Worm (Caenorhabditis elegans) whole organism, L2 larva: ENCODE data around the gene luc-7L3.
A peak's percentile ranks its signal among the peaks of the same experiment; 100 is the strongest.

Experiments
- C34F6.9 ChIP-seq: fragments of 150-350 bp; optimal IDR thresholded peaks from 2 replicates; lab custom pipeline; 2014; ENCODE audit warnings: missing biosample characterization, missing genetic modification characterization
- F13H6.1 ChIP-seq: sonication (generic microtip); optimal IDR thresholded peaks from 2 replicates; lab custom pipeline; 2016; ENCODE audit warnings: missing genetic modification characterization, missing compliant biosample characterization
- Y55F3AM.14 ChIP-seq: fragments of 200-800 bp; sonication (Bioruptor generic); optimal IDR thresholded peaks from 2 replicates; lab custom pipeline; 2018; ENCODE audit warnings: mild to moderate bottlenecking, missing genetic modification characterization, missing compliant biosample characterization
- ZK546.5 ChIP-seq: sonication (generic microtip); optimal IDR thresholded peaks from 2 replicates; lab custom pipeline; 2017; ENCODE audit warnings: missing biosample characterization, missing genetic modification characterization
- alr-1 ChIP-seq: fragments of 150-350 bp; optimal IDR thresholded peaks from 2 replicates; lab custom pipeline; 2014; ENCODE audit warnings: missing biosample characterization, missing genetic modification characterization
- ama-1 ChIP-seq: fragments of 150-350 bp; optimal IDR thresholded peaks from 2 replicates; lab custom pipeline; 2018; ENCODE audit warnings: inconsistent platforms
- blmp-1 ChIP-seq: sonication (generic microtip); optimal IDR thresholded peaks from 2 replicates; lab custom pipeline; 2017; ENCODE audit warnings: missing genetic modification characterization, mild to moderate bottlenecking, missing compliant biosample characterization, antibody characterized with exemption, moderate library complexity; ENCODE audit not compliant: insufficient read depth
- ceh-82 ChIP-seq: fragments of 150-350 bp; optimal IDR thresholded peaks from 2 replicates; lab custom pipeline; 2014; ENCODE audit warnings: missing biosample characterization, missing genetic modification characterization
- crh-2 ChIP-seq: sonication (generic microtip); optimal IDR thresholded peaks from 2 replicates; lab custom pipeline; 2017; ENCODE audit warnings: missing biosample characterization, missing genetic modification characterization
- egl-27 ChIP-seq: sonication (generic microtip); optimal IDR thresholded peaks from 3 replicates; lab custom pipeline; 2017; ENCODE audit warnings: missing biosample characterization, missing genetic modification reagents, missing genetic modification characterization
- elt-3 ChIP-seq: sonication (generic microtip); optimal IDR thresholded peaks from 2 replicates; lab custom pipeline; 2017; ENCODE audit warnings: missing biosample characterization, missing genetic modification characterization
- fos-1 ChIP-seq: fragments of 150-350 bp; optimal IDR thresholded peaks from 2 replicates; lab custom pipeline; 2014; ENCODE audit warnings: missing biosample characterization, missing genetic modification characterization
- gmeb-1 ChIP-seq: fragments of 150-350 bp; optimal IDR thresholded peaks from 2 replicates; lab custom pipeline; 2014; ENCODE audit warnings: missing biosample characterization, missing genetic modification characterization
- lin-11 ChIP-seq: fragments of 150-350 bp; sonication (generic microtip); optimal IDR thresholded peaks from 2 replicates; lab custom pipeline; 2014; ENCODE audit warnings: missing biosample characterization, missing genetic modification characterization, inconsistent platforms, mixed read lengths
- lin-39 ChIP-seq: fragments of 150-350 bp; optimal IDR thresholded peaks from 2 replicates; lab custom pipeline; 2014; ENCODE audit warnings: missing biosample characterization, missing genetic modification reagents, missing genetic modification characterization
- mab-5 ChIP-seq: fragments of 150-350 bp; optimal IDR thresholded peaks from 2 replicates; lab custom pipeline; 2014; ENCODE audit warnings: missing biosample characterization, missing genetic modification characterization
- mbf-1 ChIP-seq: sonication (generic microtip); optimal IDR thresholded peaks from 2 replicates; lab custom pipeline; 2017; ENCODE audit warnings: missing biosample characterization, missing genetic modification characterization
- nhr-11 ChIP-seq: fragments of 150-350 bp; optimal IDR thresholded peaks from 2 replicates; lab custom pipeline; 2014; ENCODE audit warnings: missing biosample characterization, missing genetic modification characterization
- nhr-12 ChIP-seq: fragments of 150-350 bp; optimal IDR thresholded peaks from 2 replicates; lab custom pipeline; 2014; ENCODE audit warnings: missing biosample characterization, missing genetic modification characterization
- nhr-6 ChIP-seq: fragments of 150-350 bp; optimal IDR thresholded peaks from 2 replicates; lab custom pipeline; 2014; ENCODE audit warnings: missing biosample characterization, missing genetic modification characterization
- nhr-77 ChIP-seq: fragments of 150-350 bp; optimal IDR thresholded peaks from 2 replicates; lab custom pipeline; 2014; ENCODE audit warnings: missing biosample characterization, missing genetic modification characterization
- peb-1 ChIP-seq: fragments of 150-350 bp; optimal IDR thresholded peaks from 2 replicates; lab custom pipeline; 2014; ENCODE audit warnings: missing biosample characterization, missing genetic modification characterization
- skn-1 ChIP-seq: sonication (generic microtip); optimal IDR thresholded peaks from 2 replicates; lab custom pipeline; 2017; ENCODE audit warnings: missing biosample characterization, missing genetic modification characterization
- sma-3 ChIP-seq: sonication (generic microtip); optimal IDR thresholded peaks from 2 replicates; lab custom pipeline; 2016; ENCODE audit warnings: missing genetic modification reagents, missing genetic modification characterization, missing compliant biosample characterization
- sma-9 ChIP-seq, 2 experiments: fragments of 150-350 bp in 1 of 2; sonication (generic microtip) in 1 of 2; optimal IDR thresholded peaks; 2 replicates each; lab custom pipeline; 2014 to 2016; ENCODE audit warnings: missing genetic modification characterization in 2 of 2, mild to moderate bottlenecking in 1 of 2, missing biosample characterization in 1 of 2, missing compliant biosample characterization in 1 of 2, missing genetic modification reagents in 1 of 2, moderate library complexity in 1 of 2
- snpc-4 ChIP-seq: fragments of 150-350 bp; optimal IDR thresholded peaks from 2 replicates; lab custom pipeline; 2014; ENCODE audit warnings: missing biosample characterization, missing genetic modification characterization
- unc-39 ChIP-seq: fragments of 150-350 bp; optimal IDR thresholded peaks from 2 replicates; lab custom pipeline; 2014; ENCODE audit warnings: missing biosample characterization, missing genetic modification characterization
- unc-55 ChIP-seq: fragments of 150-350 bp; sonication (generic microtip); optimal IDR thresholded peaks from 3 replicates; lab custom pipeline; 2014; ENCODE audit warnings: missing biosample characterization, missing genetic modification reagents, missing genetic modification characterization
- unc-62 ChIP-seq: fragments of 150-350 bp; optimal IDR thresholded peaks from 2 replicates; lab custom pipeline; 2014; ENCODE audit warnings: missing biosample characterization, missing genetic modification reagents, missing genetic modification characterization
- zag-1 ChIP-seq: fragments of 150-350 bp; optimal IDR thresholded peaks from 2 replicates; lab custom pipeline; 2014; ENCODE audit warnings: missing biosample characterization, missing genetic modification characterization
- ztf-4 ChIP-seq: fragments of 150-350 bp; optimal IDR thresholded peaks from 2 replicates; lab custom pipeline; 2014; ENCODE audit warnings: missing biosample characterization, missing genetic modification characterization

luc-7L3 gene

DNA sequence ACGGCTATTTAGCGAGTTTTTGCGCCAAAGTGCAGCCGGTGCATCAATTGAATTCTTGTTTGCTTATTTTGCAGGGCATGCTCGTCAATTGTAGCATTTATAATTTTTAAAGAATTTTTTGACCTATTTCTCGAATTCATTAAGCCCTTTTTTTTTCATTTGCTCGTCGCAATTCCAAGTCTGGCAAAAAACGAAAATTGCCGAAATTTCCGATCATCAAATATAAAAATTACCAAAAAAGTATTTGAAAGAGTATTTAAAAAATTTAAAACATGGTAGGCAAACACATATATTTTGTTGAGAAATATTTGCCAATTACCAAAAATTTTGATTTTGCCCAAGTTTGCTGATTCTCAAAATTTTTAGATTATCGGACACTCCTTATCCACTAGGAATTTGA lies 13.7 kb downstream of the luc-7L3 start, which contains the start of gene C50D2.6:
TSS of gene C50D2.6 (plus strand) at position 301 of the 400 bp plus-strand sequence.
- TF ChIP-seq snpc-4 (tag; lab: Kevin White, UChicago): no peak
- no peak for TF ChIP-seq ama-1 (lab: Kevin White, UChicago)
- no peak for TF ChIP-seq nhr-6 (tag; lab: Kevin White, UChicago)
- no peak for TF ChIP-seq lin-11 (tag; lab: Kevin White, UChicago)
- TF ChIP-seq alr-1 (tag; lab: Kevin White, UChicago): no peak
- TF ChIP-seq ZK546.5 (tag; lab: Kevin White, UChicago): no peak
- no peak for TF ChIP-seq Y55F3AM.14 (GFP tag; lab: Kevin White, UChicago)
- no peak for TF ChIP-seq F13H6.1 (tag; lab: Kevin White, UChicago)
- no peak for TF ChIP-seq peb-1 (tag; lab: Kevin White, UChicago)

DNA sequence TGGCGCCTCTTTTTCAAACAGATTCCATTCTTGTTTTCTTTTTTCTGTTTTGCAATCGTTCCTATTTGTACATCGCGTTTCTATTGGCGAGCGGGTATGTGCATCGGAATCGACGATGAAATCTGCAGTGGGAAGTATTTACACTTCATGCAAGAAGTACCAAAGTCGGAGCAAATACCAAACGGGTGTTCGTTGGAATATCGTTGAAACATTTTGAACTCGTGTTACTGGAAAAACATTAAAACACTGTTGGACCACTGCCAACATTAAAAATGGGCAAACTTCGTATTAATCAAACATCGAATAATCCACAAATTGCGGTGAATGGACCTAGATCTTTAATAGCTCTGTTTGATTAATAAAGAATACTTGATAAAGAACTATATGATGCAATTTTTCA lies 18.7 kb downstream of the luc-7L3 start, which contains the start of gene C23H3.9:
TSS of gene C23H3.9 (minus strand) at position 101 of the 400 bp plus-strand sequence.
- TF ChIP-seq egl-27 (tag; lab: Kevin White, UChicago) (no peak), fos-1 (tag; lab: Kevin White, UChicago) (no peak), unc-55 (GFP tag; lab: Kevin White, UChicago) (no peak), nhr-6 (tag; lab: Kevin White, UChicago) (no peak), blmp-1 (tag; lab: Kevin White, UChicago) (no peak), zag-1 (tag; lab: Kevin White, UChicago) (no peak), nhr-12 (tag; lab: Kevin White, UChicago) (no peak), elt-3 (tag; lab: Kevin White, UChicago) (no peak), ztf-4 (tag; lab: Kevin White, UChicago) (no peak), mbf-1 (no peak), skn-1 (no peak), unc-39 (tag; lab: Kevin White, UChicago) (no peak), ceh-82 (tag; lab: Kevin White, UChicago) (no peak), gmeb-1 (tag; lab: Kevin White, UChicago) (no peak)

DNA sequence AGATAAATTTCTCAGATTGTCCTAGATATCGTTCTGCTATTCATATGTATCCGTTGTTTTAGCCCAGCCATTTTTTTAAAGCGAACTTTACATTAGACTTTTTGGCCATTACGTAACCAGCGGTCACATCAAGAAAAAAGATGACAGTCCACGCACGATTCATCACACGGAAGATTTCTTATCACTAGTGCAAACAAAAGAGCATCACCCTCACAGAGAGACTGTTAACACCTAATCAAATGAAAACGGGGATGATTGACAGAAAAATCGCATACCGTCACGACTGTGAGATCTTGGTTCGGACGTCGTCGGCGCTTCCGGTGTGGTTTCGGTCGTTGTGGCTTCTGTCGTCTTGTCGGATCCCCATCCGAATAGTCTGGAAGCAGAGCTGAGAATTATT lies 21.2 kb downstream of the luc-7L3 start:
- TF ChIP-seq lin-39: no peak
- TF ChIP-seq fos-1 (tag; lab: Kevin White, UChicago): peak; percentile 66
- TF ChIP-seq unc-55 (GFP tag; lab: Kevin White, UChicago): no peak
- no peak for TF ChIP-seq lin-11 (tag; lab: Kevin White, UChicago)
- TF ChIP-seq unc-62 (GFP tag; lab: Kevin White, UChicago): no peak
- no peak for TF ChIP-seq snpc-4 (tag; lab: Kevin White, UChicago)

ce11 chrII:75831-76230 lies 22.0 kb downstream of the luc-7L3 start:
- TF ChIP-seq C34F6.9 (tag; lab: Kevin White, UChicago): no peak
- no peak for TF ChIP-seq skn-1
- no peak for TF ChIP-seq lin-39
- TF ChIP-seq F13H6.1 (tag; lab: Kevin White, UChicago): no peak
- no peak for TF ChIP-seq nhr-12 (tag; lab: Kevin White, UChicago)
- TF ChIP-seq alr-1 (tag; lab: Kevin White, UChicago): no peak
- TF ChIP-seq mab-5 (tag; lab: Kevin White, UChicago): no peak

DNA sequence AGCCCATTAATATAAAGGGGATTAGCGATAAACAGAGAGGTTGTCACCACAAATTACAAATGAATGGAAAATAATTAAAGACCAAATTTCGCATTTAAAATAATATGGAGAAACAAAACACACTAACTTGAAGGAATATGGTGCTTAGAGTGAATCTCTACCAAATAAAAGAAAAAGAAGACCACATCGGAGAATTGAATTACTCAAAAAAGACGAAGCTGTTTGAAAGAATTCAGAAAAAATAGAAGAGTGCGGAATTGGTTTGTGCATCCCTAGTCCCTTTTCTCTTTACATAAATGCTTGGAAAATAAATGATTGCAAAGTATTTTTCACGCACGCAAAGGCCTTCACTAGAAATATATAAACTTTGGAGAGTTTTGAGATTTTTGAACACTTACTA lies 23.9 kb downstream of the luc-7L3 start:
- TF ChIP-seq crh-2 (tag; lab: Kevin White, UChicago) (no peak), blmp-1 (tag; lab: Kevin White, UChicago) (no peak), nhr-11 (no peak), unc-55 (GFP tag; lab: Kevin White, UChicago) (no peak), sma-3 (GFP tag; lab: Kevin White, UChicago) (no peak), lin-39 (no peak)

ce11 chrII:73329-73728 lies 24.5 kb downstream of the luc-7L3 start:
- no peak for TF ChIP-seq crh-2 (tag; lab: Kevin White, UChicago)
- no peak for TF ChIP-seq mab-5 (tag; lab: Kevin White, UChicago)
- TF ChIP-seq nhr-77: no peak
- no peak for TF ChIP-seq sma-9 (GFP tag; optimal IDR thresholded peaks at IDR 0.05; lab: Kevin White, UChicago)
- no peak for TF ChIP-seq sma-9 (tag; optimal IDR thresholded peaks at IDR 0.05; lab: Kevin White, UChicago)
- TF ChIP-seq ztf-4 (tag; lab: Kevin White, UChicago): no peak
- peak; percentile 6 for TF ChIP-seq F13H6.1 (tag; lab: Kevin White, UChicago)
